Fruit fly (Drosophila melanogaster): ENCODE results near the gene sNPF.

sNPF gene

dm6 chr2L:20093794-20094193, 66.1 kb downstream of the sNPF start, which contains the start of the genes Taf13 and nesd:
Gene Taf13 (minus strand): TSS chr2L:20093849.
Gene nesd (plus strand): TSS chr2L:20093972.
- TF ChIP-seq h (optimal IDR thresholded peaks at IDR 0.05) (no peak), ttk (optimal IDR thresholded peaks at IDR 0.05) (no peak), Sin3A (optimal IDR thresholded peaks at IDR 0.05) (no peak), psq (optimal IDR thresholded peaks at IDR 0.05) (no peak), insv (optimal IDR thresholded peaks at IDR 0.05) (no peak), Myc (optimal IDR thresholded peaks at IDR 0.05) (no peak)

DNA sequence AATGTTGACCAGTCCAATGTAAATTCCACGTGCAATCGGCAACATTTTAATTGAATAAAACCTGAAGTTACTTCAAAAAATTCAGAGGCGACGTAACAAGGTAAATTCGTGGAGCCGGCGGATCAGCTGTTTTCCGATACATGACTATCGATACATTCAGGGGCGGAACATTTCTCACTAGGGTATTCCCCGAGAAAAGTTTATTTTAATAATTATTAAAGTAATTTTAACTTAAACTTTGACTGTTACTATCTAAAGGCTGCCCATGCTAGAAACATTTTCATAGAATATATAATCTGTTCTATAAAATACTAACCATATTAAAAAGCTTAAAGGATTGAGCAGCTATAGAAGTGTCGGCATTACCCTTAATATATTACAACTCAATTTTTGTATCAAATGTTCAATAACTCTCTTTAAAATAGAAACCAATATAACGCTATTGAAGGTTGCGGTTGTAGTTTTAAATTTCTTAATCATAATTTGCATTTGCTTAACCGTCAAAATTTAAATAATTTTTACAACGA, 69.5 kb downstream of the sNPF start, which contains the start of the genes mRpS18B and Kua:
mRpS18B (minus strand) TSS at position 149 of the 527 bp plus-strand sequence.
Kua (plus strand) TSS at position 477 of the 527 bp plus-strand sequence.
- TF ChIP-seq psq (optimal IDR thresholded peaks at IDR 0.05) (no peak), Sin3A (optimal IDR thresholded peaks at IDR 0.05) (no peak), insv (optimal IDR thresholded peaks at IDR 0.05) (no peak), ttk (optimal IDR thresholded peaks at IDR 0.05) (no peak)

DNA sequence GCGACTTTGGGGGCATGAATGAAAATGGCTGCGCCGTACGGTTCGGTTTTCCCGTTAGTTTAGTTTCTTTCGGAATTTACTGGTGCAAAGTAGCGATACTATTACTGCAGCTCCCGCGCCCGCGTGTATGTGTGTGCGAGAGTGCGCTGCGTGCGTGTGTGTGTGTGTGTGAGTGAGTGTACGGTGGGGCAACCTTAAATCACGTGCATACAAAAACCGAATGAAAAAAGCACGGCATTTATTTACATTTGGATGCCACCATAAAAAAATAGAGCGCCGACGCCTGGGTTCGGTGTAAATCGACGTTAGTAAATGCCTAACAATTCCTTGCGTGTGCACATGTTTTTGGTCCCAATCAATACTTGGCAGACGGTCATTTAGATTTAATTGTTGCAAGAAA, 70.1 kb downstream of the sNPF start:
- TF ChIP-seq insv (optimal IDR thresholded peaks at IDR 0.05) = no peak
- no peak for TF ChIP-seq h (optimal IDR thresholded peaks at IDR 0.05)
- no peak for TF ChIP-seq psq (optimal IDR thresholded peaks at IDR 0.05)
- no peak for TF ChIP-seq ttk (optimal IDR thresholded peaks at IDR 0.05)
- TF ChIP-seq Myc (optimal IDR thresholded peaks at IDR 0.05) = no peak
- no peak for TF ChIP-seq Sin3A (optimal IDR thresholded peaks at IDR 0.05)

dm6 chr2L:20098194-20098593, 70.5 kb downstream of the sNPF start:
- no peak for TF ChIP-seq h (optimal IDR thresholded peaks at IDR 0.05)

DNA sequence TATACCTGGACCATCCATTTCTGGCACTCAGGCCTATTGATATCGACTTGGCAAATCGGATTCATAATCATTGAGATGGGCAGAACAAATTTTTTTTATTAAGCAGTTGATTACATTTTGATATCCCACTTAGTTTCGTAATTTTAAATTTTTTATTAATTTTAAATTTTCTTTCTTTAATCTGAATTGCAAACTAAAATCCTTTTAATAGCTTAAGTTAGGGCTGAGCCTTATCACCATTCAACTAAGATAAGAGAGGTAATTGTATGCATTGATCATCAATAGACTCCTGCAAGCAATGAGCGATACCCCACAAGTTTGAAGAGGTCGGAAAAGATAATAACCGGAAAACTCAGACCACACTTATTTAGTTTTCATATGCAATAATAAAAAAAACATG, 76.3 kb downstream of the sNPF start, which contains the start of gene CG13970:
CG13970 (minus strand) TSS at position 101 of the 400 bp plus-strand sequence.
- no peak for TF ChIP-seq ttk (optimal IDR thresholded peaks at IDR 0.05)

DNA sequence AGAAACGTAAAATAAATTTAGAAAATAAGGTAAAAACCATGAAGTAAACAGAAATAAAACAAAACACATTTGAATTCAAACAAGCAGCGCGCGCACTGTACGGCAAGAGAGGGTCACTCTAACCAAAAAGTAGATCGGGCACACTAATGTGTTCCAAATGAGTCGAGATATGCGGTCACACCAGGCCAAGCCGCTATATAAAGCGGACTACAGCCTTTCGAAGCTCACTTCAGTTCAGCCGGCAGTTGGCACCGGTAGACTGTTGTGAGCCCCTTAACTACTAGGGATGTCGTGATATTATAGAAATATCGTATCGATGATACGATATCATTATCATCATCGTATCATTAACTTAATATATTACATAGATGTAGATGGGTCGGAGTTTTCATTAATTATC, 76.8 kb downstream of the sNPF start:
- TF ChIP-seq h (optimal IDR thresholded peaks at IDR 0.05) (no peak), ttk (optimal IDR thresholded peaks at IDR 0.05) (no peak), insv (optimal IDR thresholded peaks at IDR 0.05) (no peak), Sin3A (optimal IDR thresholded peaks at IDR 0.05) (no peak), Myc (optimal IDR thresholded peaks at IDR 0.05) (no peak), psq (optimal IDR thresholded peaks at IDR 0.05) (no peak)
